Fruit fly (Drosophila melanogaster) whole organism, prepupa: Measurements from ENCODE around the gene Fbp2.

ENCODE experiments used
- Blimp-1 ChIP-seq: fragments of 200-800 bp; sonication (Bioruptor generic); optimal IDR thresholded peaks from 3 replicates; lab custom pipeline; 2017; ENCODE audit warnings: missing biosample characterization, missing genetic modification characterization, mild to moderate bottlenecking, moderate library complexity, missing genetic modification reagents
- CG10631 ChIP-seq: fragments of 200-800 bp; sonication (Bioruptor generic); optimal IDR thresholded peaks from 2 replicates; lab custom pipeline; 2016; ENCODE audit warnings: missing biosample characterization, missing genetic modification characterization
- CG10669 ChIP-seq: fragments of 200-800 bp; sonication (Bioruptor generic); optimal IDR thresholded peaks from 3 replicates; lab custom pipeline; 2018; ENCODE audit warnings: missing biosample characterization, mild to moderate bottlenecking, missing genetic modification characterization, moderate library complexity
- CG11294 ChIP-seq: fragments of 200-800 bp; sonication (Bioruptor generic); IDR thresholded peaks from 2 replicates; pipeline ENCODE4 v1.3.6; 2022; ENCODE audit warnings: missing biosample characterization, missing genetic modification characterization
- CG11762 ChIP-seq: fragments of 200-800 bp; sonication (Bioruptor generic); optimal IDR thresholded peaks from 3 replicates; lab custom pipeline; 2016; ENCODE audit warnings: missing biosample characterization, missing genetic modification characterization; ENCODE audit not compliant: insufficient read depth
- CG11902 ChIP-seq: fragments of 200-800 bp; sonication (Bioruptor generic); optimal IDR thresholded peaks from 3 replicates; lab custom pipeline; 2016; ENCODE audit warnings: missing biosample characterization, missing genetic modification characterization
- CG15336 ChIP-seq: fragments of 200-800 bp; sonication (Bioruptor generic); IDR thresholded peaks from 2 replicates; pipeline ENCODE4 v1.3.6; 2022; ENCODE audit warnings: missing biosample characterization, missing genetic modification characterization
- CG31627 ChIP-seq: fragments of 200-800 bp; sonication (Bioruptor generic); optimal IDR thresholded peaks from 3 replicates; lab custom pipeline; 2016; ENCODE audit warnings: missing biosample characterization, missing genetic modification characterization
- CG32006 ChIP-seq: fragments of 200-800 bp; sonication (Bioruptor generic); optimal IDR thresholded peaks from 3 replicates; lab custom pipeline; 2017; ENCODE audit warnings: missing biosample characterization, mild to moderate bottlenecking, missing genetic modification characterization
- CG34406 ChIP-seq: fragments of 200-800 bp; sonication (Bioruptor generic); optimal IDR thresholded peaks from 3 replicates; lab custom pipeline; 2016; ENCODE audit warnings: missing biosample characterization, missing genetic modification characterization
- CG3919 ChIP-seq: fragments of 200-800 bp; sonication (Bioruptor generic); optimal IDR thresholded peaks from 3 replicates; lab custom pipeline; 2016; ENCODE audit warnings: missing biosample characterization, missing genetic modification characterization
- CG4318 ChIP-seq: fragments of 200-800 bp; sonication (Bioruptor generic); optimal IDR thresholded peaks from 3 replicates; lab custom pipeline; 2017; ENCODE audit warnings: missing biosample characterization, mild to moderate bottlenecking, missing genetic modification characterization
- CG6163 ChIP-seq: fragments of 200-800 bp; sonication (Bioruptor generic); IDR thresholded peaks from 3 replicates; pipeline ENCODE4 v1.3.6; 2022; ENCODE audit warnings: missing biosample characterization, missing genetic modification characterization
- CG6792 ChIP-seq: fragments of 200-800 bp; sonication (Bioruptor generic); optimal IDR thresholded peaks from 3 replicates; lab custom pipeline; 2016; ENCODE audit warnings: missing biosample characterization, missing genetic modification characterization
- CG7368 ChIP-seq: fragments of 200-800 bp; sonication (Bioruptor generic); optimal IDR thresholded peaks from 3 replicates; lab custom pipeline; 2016; ENCODE audit warnings: missing biosample characterization, missing genetic modification characterization
- CG8319 ChIP-seq: fragments of 200-800 bp; sonication (Bioruptor generic); optimal IDR thresholded peaks from 3 replicates; lab custom pipeline; 2016; ENCODE audit warnings: missing biosample characterization, missing genetic modification characterization
- Eip75B ChIP-seq: fragments of 200-800 bp; sonication (Bioruptor generic); optimal IDR thresholded peaks from 3 replicates; lab custom pipeline; 2016; ENCODE audit warnings: missing biosample characterization, missing genetic modification characterization
- Eip78C ChIP-seq: fragments of 200-800 bp; sonication (Bioruptor generic); peaks from one replicate; lab custom pipeline; 2016; ENCODE audit warnings: missing biosample characterization, missing genetic modification characterization
- Eip93F ChIP-seq: fragments of 200-800 bp; sonication (Bioruptor generic); optimal IDR thresholded peaks from 2 replicates; lab custom pipeline; 2016; ENCODE audit warnings: missing biosample characterization, mild to moderate bottlenecking, missing genetic modification characterization
- Ets21C ChIP-seq: fragments of 200-800 bp; sonication (Bioruptor generic); optimal IDR thresholded peaks from 3 replicates; lab custom pipeline; 2016; ENCODE audit warnings: missing biosample characterization, missing genetic modification characterization
- Ets96B ChIP-seq: fragments of 200-800 bp; optimal IDR thresholded peaks from 2 replicates; lab custom pipeline; 2019; ENCODE audit warnings: missing biosample characterization, mild to moderate bottlenecking, missing genetic modification characterization, moderate library complexity
- Gug ChIP-seq: fragments of 200-800 bp; sonication (Bioruptor generic); IDR thresholded peaks from 2 replicates; pipeline ENCODE4 v1.3.6; 2022; ENCODE audit warnings: missing biosample characterization, missing genetic modification characterization
- Hr38 ChIP-seq: sonication (Bioruptor generic); optimal IDR thresholded peaks from 2 replicates; lab custom pipeline; 2016; ENCODE audit warnings: missing biosample characterization, missing genetic modification characterization
- Hr39 ChIP-seq: fragments of 200-800 bp; sonication (Bioruptor generic); optimal IDR thresholded peaks from 2 replicates; lab custom pipeline; 2016; ENCODE audit warnings: missing biosample characterization, missing genetic modification characterization
- Met ChIP-seq: fragments of 200-800 bp; sonication (Bioruptor generic); optimal IDR thresholded peaks from 3 replicates; lab custom pipeline; 2016; ENCODE audit warnings: missing biosample characterization, missing genetic modification characterization
- OdsH ChIP-seq: fragments of 200-800 bp; sonication (Bioruptor generic); optimal IDR thresholded peaks from 3 replicates; lab custom pipeline; 2016; ENCODE audit warnings: missing biosample characterization, missing genetic modification characterization
- Sox102F ChIP-seq: fragments of 200-800 bp; sonication (Bioruptor generic); optimal IDR thresholded peaks from 2 replicates; lab custom pipeline; 2016; ENCODE audit warnings: missing biosample characterization, mild to moderate bottlenecking, missing genetic modification characterization
- Sox14 ChIP-seq: fragments of 200-800 bp; sonication (Bioruptor generic); optimal IDR thresholded peaks from 3 replicates; lab custom pipeline; 2016; ENCODE audit warnings: missing biosample characterization, missing genetic modification characterization
- Sox15 ChIP-seq: fragments of 200-800 bp; sonication (Bioruptor generic); optimal IDR thresholded peaks from 3 replicates; lab custom pipeline; 2016; ENCODE audit warnings: missing biosample characterization, missing genetic modification characterization
- achi ChIP-seq: fragments of 200-800 bp; sonication (Bioruptor generic); optimal IDR thresholded peaks from 3 replicates; lab custom pipeline; 2016; ENCODE audit warnings: missing biosample characterization, missing genetic modification characterization
- acj6 ChIP-seq: fragments of 200-800 bp; sonication (Bioruptor generic); optimal IDR thresholded peaks from 3 replicates; lab custom pipeline; 2016; ENCODE audit warnings: missing biosample characterization, missing genetic modification characterization
- cyc ChIP-seq: fragments of 200-800 bp; sonication (Bioruptor generic); optimal IDR thresholded peaks from 3 replicates; lab custom pipeline; 2016; ENCODE audit warnings: missing biosample characterization, missing genetic modification characterization
- dac ChIP-seq: fragments of 200-800 bp; sonication (Bioruptor generic); optimal IDR thresholded peaks from 2 replicates; lab custom pipeline; 2017; ENCODE audit warnings: missing biosample characterization, mild to moderate bottlenecking, missing genetic modification characterization
- eg ChIP-seq: fragments of 200-800 bp; sonication (Bioruptor generic); IDR thresholded peaks from 3 replicates; pipeline ENCODE4 v1.3.6; 2022; ENCODE audit warnings: missing biosample characterization, missing genetic modification characterization
- esn ChIP-seq: fragments of 200-800 bp; sonication (Bioruptor generic); optimal IDR thresholded peaks from 2 replicates; lab custom pipeline; 2016; ENCODE audit warnings: missing biosample characterization, mild to moderate bottlenecking, missing genetic modification characterization, moderate library complexity
- fkh ChIP-seq: fragments of 200-800 bp; sonication (Bioruptor generic); optimal IDR thresholded peaks from 3 replicates; lab custom pipeline; 2017; ENCODE audit warnings: missing biosample characterization, mild to moderate bottlenecking, missing genetic modification characterization, moderate library complexity
- net ChIP-seq: fragments of 200-800 bp; sonication (Bioruptor generic); optimal IDR thresholded peaks from 3 replicates; lab custom pipeline; 2016; ENCODE audit warnings: missing biosample characterization, missing genetic modification characterization
- pdm3 ChIP-seq: fragments of 200-800 bp; sonication (Bioruptor generic); optimal IDR thresholded peaks from 3 replicates; lab custom pipeline; 2016; ENCODE audit warnings: missing biosample characterization, missing genetic modification characterization
- salr ChIP-seq, 2 experiments: fragments of 200-800 bp; sonication (Bioruptor generic); optimal IDR thresholded peaks; 3 replicates each; lab custom pipeline; 2016 to 2018; ENCODE audit warnings: missing biosample characterization in 2 of 2, missing genetic modification characterization in 2 of 2, mild to moderate bottlenecking in 1 of 2
- spab ChIP-seq: fragments of 200-800 bp; sonication (Bioruptor generic); optimal IDR thresholded peaks from 2 replicates; lab custom pipeline; 2017; ENCODE audit warnings: missing biosample characterization, mild to moderate bottlenecking, missing genetic modification characterization, missing genetic modification reagents
- ss ChIP-seq, 2 experiments: fragments of 200-800 bp; sonication (Bioruptor generic); optimal IDR thresholded peaks; 2 replicates in 1 of 2; 3 replicates in 1 of 2; lab custom pipeline; 2017 to 2018; ENCODE audit warnings: mild to moderate bottlenecking in 2 of 2, missing biosample characterization in 2 of 2, missing genetic modification characterization in 2 of 2, moderate library complexity in 1 of 2
- svp ChIP-seq: fragments of 200-800 bp; sonication (Bioruptor generic); peaks from one replicate; lab custom pipeline; 2016; ENCODE audit warnings: missing biosample characterization, missing genetic modification characterization
- vri ChIP-seq: fragments of 200-800 bp; sonication (Bioruptor generic); optimal IDR thresholded peaks from 3 replicates; lab custom pipeline; 2016; ENCODE audit warnings: missing biosample characterization, mild to moderate bottlenecking, missing genetic modification characterization

Fbp2 gene

DNA sequence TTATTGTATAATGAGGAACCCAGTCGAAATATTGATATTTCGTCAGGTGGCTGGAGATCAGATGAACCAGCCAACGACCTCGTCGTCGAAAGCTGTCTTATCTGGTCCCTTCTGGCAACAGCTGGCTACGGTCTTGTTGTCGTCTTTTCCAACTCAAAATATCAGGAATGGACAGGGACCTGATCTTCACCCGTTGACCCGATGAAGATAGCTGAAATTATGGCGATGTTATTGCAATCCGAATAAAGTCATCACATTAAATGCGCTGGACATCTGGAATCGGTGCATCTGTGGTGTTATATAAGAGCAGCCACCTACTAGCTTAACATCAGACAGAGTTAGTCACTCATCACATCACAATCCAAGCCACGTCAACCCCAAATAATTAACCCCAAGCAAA, at the start of gene Fbp2:
Gene Fbp2, plus strand, starts transcription at position 251 of the 400 bp plus-strand sequence.
- TF ChIP-seq vri (GFP tag; lab: Kevin White, UChicago) (peak; percentile 34), Blimp-1 (GFP tag; lab: Kevin White, UChicago) (no peak), svp (GFP tag; lab: Kevin White, UChicago) (peak; percentile 99)

DNA sequence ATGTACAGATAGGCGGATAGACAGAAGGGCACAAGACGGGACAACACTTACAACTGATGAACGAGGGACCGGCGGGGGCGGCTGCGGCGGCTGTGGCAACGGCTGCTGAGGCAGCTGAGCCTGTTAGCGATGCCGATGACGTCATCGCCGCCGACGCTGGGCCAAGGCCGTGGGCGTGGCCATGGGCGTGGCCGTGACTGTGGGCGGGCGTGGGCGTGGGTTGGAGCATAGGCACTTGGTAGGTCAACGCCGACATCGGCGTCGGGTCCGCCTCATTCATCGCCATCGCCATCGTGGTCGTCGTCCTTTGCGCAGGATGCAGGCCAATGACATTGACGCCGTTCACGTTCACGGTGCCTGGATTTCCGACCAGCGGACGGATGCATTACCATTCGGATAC, 48.8 kb upstream of the Fbp2 start:
- TF ChIP-seq achi (no peak), CG3919 (GFP tag; lab: Kevin White, UChicago) (no peak), dac (GFP tag; lab: Kevin White, UChicago) (no peak), fkh (GFP tag; lab: Kevin White, UChicago) (no peak), Hr39 (GFP tag; lab: Kevin White, UChicago) (no peak), Blimp-1 (GFP tag; lab: Kevin White, UChicago) (no peak), cyc (GFP tag; lab: Kevin White, UChicago) (no peak), esn (GFP tag; lab: Kevin White, UChicago) (no peak), Eip75B (no peak), Hr38 (no peak), Sox14 (GFP tag; lab: Kevin White, UChicago) (no peak), CG8319 (no peak), CG6163 (GFP tag; lab: Robert Waterston, UW) (no peak), CG6792 (no peak), acj6 (GFP tag; lab: Kevin White, UChicago) (no peak), OdsH (no peak), CG10669 (GFP tag; lab: Kevin White, UChicago) (no peak), CG15336 (GFP tag; lab: Robert Waterston, UW) (no peak)

DNA sequence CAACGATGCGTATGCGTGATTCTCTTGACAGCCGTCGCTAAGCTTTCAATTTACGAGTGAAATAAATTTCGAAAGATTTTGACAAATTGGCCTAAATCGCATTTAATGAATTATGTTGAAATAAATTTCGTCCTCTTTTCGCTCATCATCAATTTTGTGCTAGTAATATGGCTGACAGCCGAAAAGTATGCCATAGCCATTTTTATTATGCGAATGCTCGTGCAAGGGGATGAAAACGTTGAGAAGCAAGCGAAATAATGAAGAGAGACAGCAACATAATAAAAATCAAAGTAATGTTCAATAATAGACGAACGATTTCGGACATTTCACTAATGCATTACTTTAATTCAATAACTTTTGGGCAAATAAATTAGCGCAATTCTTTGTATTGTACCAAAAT, 40.3 kb upstream of the Fbp2 start:
- TF ChIP-seq pdm3 (GFP tag; lab: Kevin White, UChicago) (no peak), CG10631 (GFP tag; lab: Kevin White, UChicago) (no peak), vri (GFP tag; lab: Kevin White, UChicago) (no peak), CG31627 (GFP tag; lab: Kevin White, UChicago) (no peak), Eip78C (GFP tag; lab: Kevin White, UChicago) (peak; percentile 50), Sox15 (GFP tag; lab: Kevin White, UChicago) (no peak), CG15336 (GFP tag; lab: Robert Waterston, UW) (no peak)

DNA sequence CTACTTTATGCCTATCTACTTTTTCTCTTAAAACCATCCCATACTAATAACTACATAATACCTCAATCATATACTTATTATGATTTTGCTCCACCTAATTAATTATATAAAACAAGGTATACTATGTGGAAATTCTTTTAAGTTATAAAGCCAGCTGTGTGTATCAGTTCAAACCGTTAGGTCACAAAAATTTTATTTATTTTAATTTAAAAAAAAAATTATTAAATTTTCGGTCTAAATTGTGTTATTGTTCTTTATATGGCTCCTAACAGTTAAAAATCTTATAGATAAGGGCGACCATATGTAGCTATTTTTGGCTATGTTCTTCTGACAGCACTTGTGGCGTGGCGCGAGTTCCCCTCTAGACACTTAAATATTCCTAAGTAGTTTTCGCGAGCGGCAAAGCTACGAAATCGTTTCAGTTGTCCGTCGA, 39.3 kb upstream of the Fbp2 start, which contains the start of gene Aldh:
Gene Aldh, plus strand, starts transcription at position 150 of the 433 bp plus-strand sequence.
- TF ChIP-seq Sox14 (GFP tag; lab: Kevin White, UChicago) (no peak), ss (GFP tag; optimal IDR thresholded peaks at IDR 0.05; lab: Kevin White, UChicago) (peak in 1 of 2 experiments; percentile 64), Met (GFP tag; lab: Kevin White, UChicago) (no peak), CG32006 (GFP tag; lab: Kevin White, UChicago) (peak; percentile 79), CG10669 (GFP tag; lab: Kevin White, UChicago) (peak; percentile 60), eg (GFP tag; lab: Robert Waterston, UW) (peak; percentile 65; the same call in 2 of the 3 replicates), Hr39 (GFP tag; lab: Kevin White, UChicago) (no peak), CG15336 (GFP tag; lab: Robert Waterston, UW) (peak; percentile 65), CG3919 (GFP tag; lab: Kevin White, UChicago) (peak; percentile 35), dac (GFP tag; lab: Kevin White, UChicago) (no peak), CG4318 (GFP tag; lab: Kevin White, UChicago) (peak; percentile 52), CG10631 (GFP tag; lab: Kevin White, UChicago) (peak; percentile 66), spab (GFP tag; lab: Kevin White, UChicago) (peak; percentile 50), Eip78C (GFP tag; lab: Kevin White, UChicago) (peak; percentile 82), Ets21C (GFP tag; lab: Kevin White, UChicago) (no peak), CG11762 (peak; percentile 43), vri (GFP tag; lab: Kevin White, UChicago) (no peak), Ets96B (tag; lab: Kevin White, UChicago) (peak; percentile 75), Sox102F (no peak), CG11902 (GFP tag; lab: Kevin White, UChicago) (no peak), Hr38 (no peak), pdm3 (GFP tag; lab: Kevin White, UChicago) (peak; percentile 63), Blimp-1 (GFP tag; lab: Kevin White, UChicago) (no peak), esn (GFP tag; lab: Kevin White, UChicago) (no peak), CG11294 (GFP tag; lab: Robert Waterston, UW) (peak; percentile 64), Gug (GFP tag; lab: Robert Waterston, UW) (peak; percentile 53), salr (GFP tag; optimal IDR thresholded peaks at IDR 0.05; lab: Kevin White, UChicago) (peak in 1 of 2 experiments; percentile 32), acj6 (GFP tag; lab: Kevin White, UChicago) (peak; percentile 69), CG7368 (peak; percentile 16), net (GFP tag; lab: Kevin White, UChicago) (peak; percentile 33), OdsH (peak; percentile 53), svp (GFP tag; lab: Kevin White, UChicago) (peak; percentile 54), CG6163 (GFP tag; lab: Robert Waterston, UW) (no peak), Sox15 (GFP tag; lab: Kevin White, UChicago) (no peak), Eip93F (GFP tag; lab: Kevin White, UChicago) (no peak), fkh (GFP tag; lab: Kevin White, UChicago) (no peak), CG34406 (GFP tag; lab: Kevin White, UChicago) (peak; percentile 43)
